Worm (Caenorhabditis elegans): ENCODE measurements around the gene pals-20.

Gene pals-20

DNA sequence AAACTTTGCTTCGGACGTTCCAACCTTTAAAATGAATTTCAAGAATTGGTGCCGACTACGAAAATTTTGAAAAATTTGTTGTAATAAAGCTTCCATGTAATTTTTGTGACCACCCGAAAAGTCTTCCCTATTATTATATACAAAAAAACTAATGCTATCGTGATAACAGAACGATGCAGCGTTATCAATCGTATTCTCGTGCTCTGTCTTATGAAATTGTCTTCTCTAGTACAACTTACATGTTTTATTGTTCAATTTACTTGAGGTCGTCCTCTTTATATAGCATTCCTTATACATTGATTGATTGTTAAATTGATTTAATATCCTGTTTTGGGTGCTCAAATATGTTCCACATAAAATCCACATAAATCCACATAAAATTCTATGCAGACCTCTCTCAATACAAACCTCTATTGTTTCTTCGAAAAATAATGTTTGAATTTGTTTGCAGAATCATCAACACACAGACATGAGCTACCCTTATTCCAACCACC lies 13.4 kb upstream of the pals-20 start, which contains the start of gene pals-19:
TSS of gene pals-19 (plus strand) at position 444 of the 494 bp plus-strand sequence.
- peak; percentile 67 for TF ChIP-seq pqm-1 (tag; optimal IDR thresholded peaks at IDR 0.05)
- peak; percentile 30 for TF ChIP-seq pha-4 (tag; optimal IDR thresholded peaks at IDR 0.05)
- TF ChIP-seq ceh-16 (tag; optimal IDR thresholded peaks at IDR 0.05), result no peak
- peak; percentile 82 for TF ChIP-seq elt-2 (tag; optimal IDR thresholded peaks at IDR 0.05)

ce11 chrIII:1399670-1400069 lies 11.5 kb upstream of the pals-20 start, which contains the start of gene pals-16:
TSS of gene pals-16 (plus strand) at chrIII:1399970.
- TF ChIP-seq nhr-28 (tag; optimal IDR thresholded peaks at IDR 0.05) (no peak), nhr-12 (tag; optimal IDR thresholded peaks at IDR 0.05) (no peak), sea-2 (GFP tag; optimal IDR thresholded peaks at IDR 0.05) (no peak), pha-4 (tag; optimal IDR thresholded peaks at IDR 0.05) (no peak), ceh-82 (tag; optimal IDR thresholded peaks at IDR 0.05) (no peak), ZK546.5 (tag; optimal IDR thresholded peaks at IDR 0.05) (no peak), snpc-4 (tag; optimal IDR thresholded peaks at IDR 0.05) (no peak), fkh-2 (tag; optimal IDR thresholded peaks at IDR 0.05) (no peak), ceh-16 (tag; optimal IDR thresholded peaks at IDR 0.05) (no peak), elt-2 (tag; optimal IDR thresholded peaks at IDR 0.05) (no peak), unc-62 (GFP tag; optimal IDR thresholded peaks at IDR 0.05) (no peak), ama-1 (optimal IDR thresholded peaks at IDR 0.05) (no peak), fos-1 (tag; optimal IDR thresholded peaks at IDR 0.05) (no peak), nhr-67 (tag; optimal IDR thresholded peaks at IDR 0.05) (no peak), daf-12 (tag; optimal IDR thresholded peaks at IDR 0.05) (no peak), mml-1 (tag; optimal IDR thresholded peaks at IDR 0.05) (no peak), zag-1 (tag; optimal IDR thresholded peaks at IDR 0.05) (no peak), mdl-1 (tag; optimal IDR thresholded peaks at IDR 0.05) (no peak), egl-5 (tag; optimal IDR thresholded peaks at IDR 0.05) (no peak)

DNA sequence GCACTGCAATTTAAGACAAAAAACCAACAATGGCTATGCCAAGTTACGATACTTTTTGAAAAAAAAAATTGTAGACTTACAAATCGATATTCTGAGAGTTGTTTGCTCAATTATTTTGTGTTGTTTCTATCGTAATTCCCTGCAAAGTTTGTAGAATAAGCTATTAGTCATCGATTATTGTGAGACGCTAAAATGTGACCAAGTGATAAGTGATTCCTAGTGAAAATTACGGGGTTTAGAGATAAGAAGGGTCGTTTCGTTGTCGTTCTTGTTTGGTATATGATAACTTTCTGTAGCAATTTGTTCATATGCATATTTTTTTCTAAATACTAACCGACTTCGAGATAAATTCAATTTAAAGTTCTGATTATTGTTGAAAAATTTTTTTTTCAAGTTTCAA lies 10.1 kb upstream of the pals-20 start:
- TF ChIP-seq ceh-9 (tag; optimal IDR thresholded peaks at IDR 0.05), result no peak
- no peak for TF ChIP-seq mml-1 (tag; optimal IDR thresholded peaks at IDR 0.05)
- no peak for TF ChIP-seq unc-62 (GFP tag; optimal IDR thresholded peaks at IDR 0.05)
- TF ChIP-seq snpc-4 (tag; optimal IDR thresholded peaks at IDR 0.05), result no peak
- TF ChIP-seq pha-4 (tag; optimal IDR thresholded peaks at IDR 0.05), result peak; percentile 8
- no peak for TF ChIP-seq egl-27 (tag; optimal IDR thresholded peaks at IDR 0.05)
- TF ChIP-seq pqm-1 (tag; optimal IDR thresholded peaks at IDR 0.05), result peak; percentile 84
- no peak for TF ChIP-seq mdl-1 (tag; optimal IDR thresholded peaks at IDR 0.05)
- TF ChIP-seq elt-2 (tag; optimal IDR thresholded peaks at IDR 0.05), result peak; percentile 83

ce11 chrIII:1395355-1395754 lies 7.2 kb upstream of the pals-20 start:
- TF ChIP-seq elt-2 (tag; optimal IDR thresholded peaks at IDR 0.05), result peak; percentile 68
- TF ChIP-seq pqm-1 (tag; optimal IDR thresholded peaks at IDR 0.05), result peak; percentile 30
- no peak for TF ChIP-seq nfya-1 (tag; optimal IDR thresholded peaks at IDR 0.05; ENCODE audit: insufficient read depth)
- peak; percentile 17 for TF ChIP-seq pha-4 (tag; optimal IDR thresholded peaks at IDR 0.05)

ce11 chrIII:1392763-1393162 lies 4.6 kb upstream of the pals-20 start:
- TF ChIP-seq egl-27 (tag; optimal IDR thresholded peaks at IDR 0.05) (no peak), unc-62 (GFP tag; optimal IDR thresholded peaks at IDR 0.05) (no peak), nfya-1 (tag; optimal IDR thresholded peaks at IDR 0.05; ENCODE audit: insufficient read depth) (peak; percentile 10), elt-2 (tag; optimal IDR thresholded peaks at IDR 0.05) (peak; percentile 98), pqm-1 (tag; optimal IDR thresholded peaks at IDR 0.05) (peak; percentile 85), pha-4 (tag; optimal IDR thresholded peaks at IDR 0.05) (peak; percentile 29), jun-1 (tag; optimal IDR thresholded peaks at IDR 0.05) (peak; percentile 88)

DNA sequence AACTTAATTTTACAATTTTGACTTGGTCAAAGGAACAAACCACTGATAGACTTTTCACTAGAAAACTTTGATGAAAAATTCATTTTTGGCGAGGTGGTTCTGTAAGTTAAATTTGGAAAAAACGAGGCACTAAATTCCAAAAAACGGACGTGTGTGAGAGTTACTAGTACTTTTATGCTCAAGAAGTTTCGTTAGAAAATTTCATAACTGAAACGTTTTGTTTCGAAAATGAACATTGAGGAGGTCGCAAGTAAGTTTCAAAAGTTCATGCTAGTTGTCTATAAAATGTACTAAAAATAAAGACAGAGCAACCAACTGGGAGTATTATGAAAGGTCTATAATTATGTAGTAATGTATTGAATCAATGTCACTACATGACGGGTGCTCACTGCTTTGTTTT lies 3.6 kb upstream of the pals-20 start, which contains the start of gene pals-17:
TSS of gene pals-17 (minus strand) at position 101 of the 400 bp plus-strand sequence.
- no peak for TF ChIP-seq skn-1 (tag; optimal IDR thresholded peaks at IDR 0.05)
- TF ChIP-seq daf-12 (tag; optimal IDR thresholded peaks at IDR 0.05), result no peak
- no peak for TF ChIP-seq eor-1 (tag; optimal IDR thresholded peaks at IDR 0.05)

- no peak for TF ChIP-seq aly-2 (tag; optimal IDR thresholded peaks at IDR 0.05)
- no peak for TF ChIP-seq nhr-25 (tag; optimal IDR thresholded peaks at IDR 0.05)
- no peak for TF ChIP-seq zag-1 (tag; optimal IDR thresholded peaks at IDR 0.05)
- no peak for TF ChIP-seq sea-2 (GFP tag; optimal IDR thresholded peaks at IDR 0.05)
- TF ChIP-seq nhr-43 (tag; optimal IDR thresholded peaks at IDR 0.05; ENCODE audit: poor library complexity, severe bottlenecking), result no peak
- TF ChIP-seq jun-1 (tag; optimal IDR thresholded peaks at IDR 0.05), result peak; percentile 72
- peak; percentile 27 for TF ChIP-seq fos-1 (tag; optimal IDR thresholded peaks at IDR 0.05)
- TF ChIP-seq elt-2 (tag; optimal IDR thresholded peaks at IDR 0.05), result peak; percentile 95
- TF ChIP-seq nhr-76 (tag; optimal IDR thresholded peaks at IDR 0.05), result no peak
- TF ChIP-seq nhr-12 (tag; optimal IDR thresholded peaks at IDR 0.05), result no peak
- TF ChIP-seq nhr-77 (tag; optimal IDR thresholded peaks at IDR 0.05), result no peak
- peak; percentile 86 for TF ChIP-seq pqm-1 (tag; optimal IDR thresholded peaks at IDR 0.05)
- TF ChIP-seq nhr-28 (tag; optimal IDR thresholded peaks at IDR 0.05), result no peak
Measured at ce11 chrIII:1389988-1390387, 1.9 kb upstream of the pals-20 start.
